Worm (Caenorhabditis elegans): ENCODE measurements around the gene klc-1.
A peak's percentile ranks its signal among the peaks of the same experiment; 100 is the strongest.

The klc-1 gene

ce11 chrIV:11053652-11054317, 29.8 kb upstream of the klc-1 start, which contains the start of the genes F36H1.12 and lin-3:
F36H1.12 (minus strand) TSS chrIV:11053702.
lin-3 (plus strand) TSS chrIV:11054308.
- TF ChIP-seq klf-2 (GFP tag; conservative IDR thresholded peaks at IDR 0.05) (no peak), tab-1 (GFP tag; IDR thresholded peaks at IDR 0.05) (no peak), flt-1 (GFP tag; IDR thresholded peaks at IDR 0.05) (no peak), med-1 (GFP tag; optimal IDR thresholded peaks at IDR 0.05; ENCODE audit: insufficient read depth) (no peak), ref-1 (GFP tag; conservative IDR thresholded peaks at IDR 0.05) (no peak), T22C8.4 (GFP tag; IDR thresholded peaks at IDR 0.05) (no peak), ztf-29 (GFP tag; IDR thresholded peaks at IDR 0.05) (no peak), ztf-23 (GFP tag; IDR thresholded peaks at IDR 0.05) (no peak), cog-1 (tag; optimal IDR thresholded peaks at IDR 0.05) (no peak)

- TF ChIP-seq ref-1 (GFP tag; conservative IDR thresholded peaks at IDR 0.05) (no peak), T22C8.4 (GFP tag; IDR thresholded peaks at IDR 0.05) (no peak), cog-1 (tag; optimal IDR thresholded peaks at IDR 0.05) (no peak), ztf-23 (GFP tag; IDR thresholded peaks at IDR 0.05) (no peak), klf-2 (GFP tag; conservative IDR thresholded peaks at IDR 0.05) (no peak), ztf-29 (GFP tag; IDR thresholded peaks at IDR 0.05) (no peak), tab-1 (GFP tag; IDR thresholded peaks at IDR 0.05) (no peak), flt-1 (GFP tag; IDR thresholded peaks at IDR 0.05) (no peak), med-1 (GFP tag; optimal IDR thresholded peaks at IDR 0.05; ENCODE audit: insufficient read depth) (no peak)
Observed at ce11 chrIV:11062984-11063613, 20.4 kb upstream of the klc-1 start.

DNA sequence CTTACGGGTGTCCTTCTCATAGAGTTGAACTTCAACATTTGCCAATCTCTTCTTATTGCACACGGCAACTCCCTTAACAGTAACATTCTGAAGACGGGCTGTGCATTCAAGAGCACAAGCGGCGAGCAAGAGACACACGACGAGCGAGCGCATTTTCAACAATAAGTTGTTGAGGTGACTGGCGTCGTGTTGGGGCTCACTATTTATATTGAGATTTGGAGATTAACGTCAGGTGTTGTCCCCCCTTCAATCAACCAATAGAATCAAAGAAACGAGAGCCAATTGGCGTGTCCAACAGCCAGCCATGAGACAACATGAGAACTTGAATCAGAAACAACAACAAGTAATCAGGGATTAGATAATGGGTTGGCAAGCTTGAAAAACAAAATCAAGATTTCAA, 19.6 kb upstream of the klc-1 start, which contains the start of gene ttr-16:
ttr-16 (minus strand) TSS at position 176 of the 400 bp plus-strand sequence.
- no peak for TF ChIP-seq med-1 (GFP tag; optimal IDR thresholded peaks at IDR 0.05; ENCODE audit: insufficient read depth)
- 0 out of 2 replicates have a peak, but pooled peaks have one; percentile 5 for TF ChIP-seq flt-1 (GFP tag; IDR thresholded peaks at IDR 0.05)
- TF ChIP-seq ztf-23 (GFP tag; IDR thresholded peaks at IDR 0.05): no peak
- no peak for TF ChIP-seq klf-2 (GFP tag; conservative IDR thresholded peaks at IDR 0.05)
- no peak for TF ChIP-seq tab-1 (GFP tag; IDR thresholded peaks at IDR 0.05)
- no peak for TF ChIP-seq ref-1 (GFP tag; conservative IDR thresholded peaks at IDR 0.05)
- no peak for TF ChIP-seq ztf-29 (GFP tag; IDR thresholded peaks at IDR 0.05)
- no peak for TF ChIP-seq cog-1 (tag; optimal IDR thresholded peaks at IDR 0.05)

ce11 chrIV:11067003-11067402, 16.5 kb upstream of the klc-1 start, which contains the start of gene ttr-17:
ttr-17 (minus strand) TSS chrIV:11067026.
- TF ChIP-seq ztf-29 (GFP tag; IDR thresholded peaks at IDR 0.05) (no peak), flt-1 (GFP tag; IDR thresholded peaks at IDR 0.05) (no peak), cog-1 (tag; optimal IDR thresholded peaks at IDR 0.05) (no peak), T22C8.4 (GFP tag; IDR thresholded peaks at IDR 0.05) (no peak), tab-1 (GFP tag; IDR thresholded peaks at IDR 0.05) (no peak), ztf-23 (GFP tag; IDR thresholded peaks at IDR 0.05) (no peak), klf-2 (GFP tag; conservative IDR thresholded peaks at IDR 0.05) (no peak), ref-1 (GFP tag; conservative IDR thresholded peaks at IDR 0.05) (no peak), med-1 (GFP tag; optimal IDR thresholded peaks at IDR 0.05; ENCODE audit: insufficient read depth) (no peak)

DNA sequence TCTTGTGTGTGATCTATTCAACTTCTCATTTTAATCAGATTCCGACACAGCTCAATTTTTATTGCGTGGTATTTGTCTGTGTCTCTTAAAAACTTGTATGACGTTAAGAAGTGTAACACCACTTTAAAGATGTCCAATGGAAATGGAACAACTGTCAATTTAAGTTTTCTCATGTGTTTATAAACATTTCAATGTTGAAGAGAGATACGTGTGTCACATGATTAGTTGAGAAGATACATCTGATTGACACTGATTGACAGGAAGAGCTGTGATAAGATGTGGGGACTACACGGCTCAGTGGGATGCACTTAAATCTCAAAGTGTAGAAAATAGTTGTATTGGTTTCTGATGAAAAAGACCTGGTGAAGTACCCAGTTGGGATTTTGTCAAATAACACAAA, 15.2 kb upstream of the klc-1 start:
- TF ChIP-seq tab-1 (GFP tag; IDR thresholded peaks at IDR 0.05) (no peak), T22C8.4 (GFP tag; IDR thresholded peaks at IDR 0.05) (no peak), ref-1 (GFP tag; conservative IDR thresholded peaks at IDR 0.05) (no peak), med-1 (GFP tag; optimal IDR thresholded peaks at IDR 0.05; ENCODE audit: insufficient read depth) (no peak), flt-1 (GFP tag; IDR thresholded peaks at IDR 0.05) (no peak), klf-2 (GFP tag; conservative IDR thresholded peaks at IDR 0.05) (no peak), cog-1 (tag; optimal IDR thresholded peaks at IDR 0.05) (no peak), ztf-29 (GFP tag; IDR thresholded peaks at IDR 0.05) (no peak), ztf-23 (GFP tag; IDR thresholded peaks at IDR 0.05) (no peak)

DNA sequence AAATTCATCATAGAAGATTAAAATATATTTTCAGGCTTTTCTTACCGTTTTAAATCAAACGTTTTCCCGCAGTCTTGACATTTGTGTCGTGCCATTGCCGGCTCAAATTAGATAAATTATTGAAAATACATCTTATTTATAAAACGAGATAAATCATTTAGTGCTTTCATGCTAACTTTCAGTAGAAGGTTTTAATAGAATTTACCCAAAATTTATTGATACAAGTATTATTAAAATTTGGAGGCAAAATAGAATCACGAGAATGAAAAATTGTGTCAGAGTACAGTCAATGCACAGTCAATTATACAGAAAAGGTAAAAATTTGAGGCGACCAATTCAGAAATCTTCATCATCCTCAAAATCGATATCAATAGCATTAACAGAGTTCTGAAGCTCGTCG, 5.1 kb upstream of the klc-1 start, which contains the start of gene Y5F2A.4:
Y5F2A.4 (minus strand) TSS at position 101 of the 400 bp plus-strand sequence.
- TF ChIP-seq med-1 (GFP tag; optimal IDR thresholded peaks at IDR 0.05; ENCODE audit: insufficient read depth): no peak
- no peak for TF ChIP-seq flt-1 (GFP tag; IDR thresholded peaks at IDR 0.05)
- no peak for TF ChIP-seq tab-1 (GFP tag; IDR thresholded peaks at IDR 0.05)
- TF ChIP-seq ztf-23 (GFP tag; IDR thresholded peaks at IDR 0.05): no peak
- no peak for TF ChIP-seq ztf-29 (GFP tag; IDR thresholded peaks at IDR 0.05)
- TF ChIP-seq cog-1 (tag; optimal IDR thresholded peaks at IDR 0.05): no peak
- TF ChIP-seq ref-1 (GFP tag; conservative IDR thresholded peaks at IDR 0.05): no peak
- TF ChIP-seq klf-2 (GFP tag; conservative IDR thresholded peaks at IDR 0.05): no peak
- no peak for TF ChIP-seq T22C8.4 (GFP tag; IDR thresholded peaks at IDR 0.05)

ce11 chrIV:11080823-11081285, 2.7 kb upstream of the klc-1 start, which contains the start of gene atg-7:
atg-7 (minus strand) TSS chrIV:11081055.
- no peak for TF ChIP-seq tab-1 (GFP tag; IDR thresholded peaks at IDR 0.05)
- no peak for TF ChIP-seq med-1 (GFP tag; optimal IDR thresholded peaks at IDR 0.05; ENCODE audit: insufficient read depth)
- TF ChIP-seq T22C8.4 (GFP tag; IDR thresholded peaks at IDR 0.05): no peak
- TF ChIP-seq cog-1 (tag; optimal IDR thresholded peaks at IDR 0.05): no peak

DNA sequence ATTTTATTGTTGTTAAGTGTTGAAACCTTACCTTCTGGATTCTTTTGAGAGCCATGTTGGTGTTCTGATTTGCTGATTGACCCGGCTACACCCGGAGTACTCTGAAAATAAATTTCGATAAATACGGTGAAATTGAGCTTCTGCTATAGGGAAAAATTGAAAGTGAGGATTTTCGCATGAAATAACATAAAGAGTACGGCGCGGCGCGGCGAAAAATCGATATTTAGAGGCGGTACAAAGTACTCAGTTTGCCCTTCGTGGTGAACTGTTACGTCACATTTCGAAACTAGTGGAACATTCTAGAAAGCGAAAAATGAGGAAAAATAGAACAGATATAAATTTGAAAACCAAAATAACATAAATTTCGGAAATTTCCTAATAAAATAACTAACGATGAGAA, 1.4 kb upstream of the klc-1 start, which contains the start of gene let-70:
let-70 (minus strand) TSS at position 101 of the 400 bp plus-strand sequence.
- no peak for TF ChIP-seq klf-2 (GFP tag; conservative IDR thresholded peaks at IDR 0.05)
- no peak for TF ChIP-seq T22C8.4 (GFP tag; IDR thresholded peaks at IDR 0.05)
- no peak for TF ChIP-seq ref-1 (GFP tag; conservative IDR thresholded peaks at IDR 0.05)
- TF ChIP-seq med-1 (GFP tag; optimal IDR thresholded peaks at IDR 0.05; ENCODE audit: insufficient read depth): no peak
- TF ChIP-seq tab-1 (GFP tag; IDR thresholded peaks at IDR 0.05): no peak
- TF ChIP-seq cog-1 (tag; optimal IDR thresholded peaks at IDR 0.05): no peak
- no peak for TF ChIP-seq ztf-23 (GFP tag; IDR thresholded peaks at IDR 0.05)
- TF ChIP-seq flt-1 (GFP tag; IDR thresholded peaks at IDR 0.05): no peak
- TF ChIP-seq ztf-29 (GFP tag; IDR thresholded peaks at IDR 0.05): no peak

ce11 chrIV:11082789-11083235, 723 bp upstream of the klc-1 start:
- peak; percentile 91 for TF ChIP-seq T22C8.4 (GFP tag; IDR thresholded peaks at IDR 0.05)
- TF ChIP-seq cog-1 (tag; optimal IDR thresholded peaks at IDR 0.05): peak; percentile 63
- TF ChIP-seq ref-1 (GFP tag; conservative IDR thresholded peaks at IDR 0.05): no peak
- TF ChIP-seq klf-2 (GFP tag; conservative IDR thresholded peaks at IDR 0.05): no peak
- peak; percentile 70 for TF ChIP-seq ztf-23 (GFP tag; IDR thresholded peaks at IDR 0.05)
- no peak for TF ChIP-seq flt-1 (GFP tag; IDR thresholded peaks at IDR 0.05)

Data from whole organism, midembryonic.